Worm (Caenorhabditis elegans) whole organism, midembryonic: ENCODE measurements around the gene C35D6.3.
A peak's percentile ranks its signal among the peaks of the same experiment; 100 is the strongest.

Experiments
- T22C8.4 ChIP-seq: fragments of 200-800 bp; sonication (Bioruptor generic); IDR thresholded peaks from 2 replicates; pipeline ENCODE4 v1.3.6; 2022; ENCODE audit warnings: missing genetic modification characterization, missing compliant biosample characterization
- cog-1 ChIP-seq: sonication (generic microtip); optimal IDR thresholded peaks from 2 replicates; lab custom pipeline; 2016; ENCODE audit warnings: missing genetic modification characterization, missing compliant biosample characterization
- flt-1 ChIP-seq: fragments of 200-800 bp; sonication (Bioruptor generic); IDR thresholded peaks from 2 replicates; pipeline ENCODE4 v1.3.6; 2022; ENCODE audit warnings: missing genetic modification characterization, missing compliant biosample characterization
- klf-2 ChIP-seq: fragments of 200-800 bp; sonication (Bioruptor generic); conservative IDR thresholded peaks from 2 replicates; pipeline ENCODE4 v1.3.6; 2022; ENCODE audit warnings: missing genetic modification reagents, missing genetic modification characterization, missing compliant biosample characterization
- ref-1 ChIP-seq: fragments of 200-800 bp; sonication (Bioruptor generic); conservative IDR thresholded peaks from 2 replicates; pipeline ENCODE4 v1.3.6; 2022; ENCODE audit warnings: missing genetic modification reagents, missing genetic modification characterization, missing compliant biosample characterization
- tab-1 ChIP-seq: fragments of 200-800 bp; sonication (Bioruptor generic); IDR thresholded peaks from 2 replicates; pipeline ENCODE4 v1.3.6; 2022; ENCODE audit warnings: missing genetic modification characterization, missing compliant biosample characterization
- ztf-23 ChIP-seq: fragments of 200-800 bp; sonication (Bioruptor generic); IDR thresholded peaks from 2 replicates; pipeline ENCODE4 v1.3.6; 2022; ENCODE audit warnings: missing genetic modification reagents, missing genetic modification characterization, missing compliant biosample characterization
- ztf-29 ChIP-seq: fragments of 200-800 bp; sonication (Bioruptor generic); IDR thresholded peaks from 2 replicates; pipeline ENCODE4 v1.3.6; 2022; ENCODE audit warnings: missing genetic modification reagents, missing genetic modification characterization, missing compliant biosample characterization

DNA sequence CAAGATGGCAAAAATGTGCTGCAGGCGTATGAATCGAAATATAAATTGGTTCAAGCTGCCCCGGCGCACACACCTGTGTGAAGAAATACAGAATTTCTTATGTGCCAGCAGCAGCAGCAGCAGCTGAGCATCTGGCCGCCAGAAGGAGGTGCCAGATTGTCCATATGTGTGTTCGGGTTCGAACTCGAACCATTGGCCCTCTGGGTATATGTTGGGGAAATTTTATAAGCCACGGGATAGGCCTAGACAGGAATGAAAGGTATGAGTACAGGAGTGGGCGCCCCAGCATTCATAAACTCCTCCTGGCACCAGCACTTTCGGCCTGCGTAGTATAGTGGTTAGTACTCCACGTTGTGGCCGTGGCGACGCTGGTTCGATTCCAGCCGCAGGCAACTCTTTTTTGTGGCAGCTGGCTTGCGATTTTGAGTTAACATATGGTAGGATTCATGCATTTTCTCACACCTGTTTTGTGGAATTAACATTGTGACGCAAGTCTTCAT lies 41.6 kb downstream of the C35D6.3 start:
- TF ChIP-seq cog-1 (no peak), ztf-29 (GFP tag; lab: Robert Waterston, UW) (0 out of 2 replicates have a peak, but pooled peaks have one; percentile 22), tab-1 (GFP tag; lab: Robert Waterston, UW) (peak; percentile 77), T22C8.4 (GFP tag; lab: Robert Waterston, UW) (peak; percentile 71), ref-1 (peak; percentile 69; the same call in 1 of the 2 replicates), ztf-23 (peak; percentile 83), klf-2 (GFP tag; lab: Robert Waterston, UW) (0 out of 2 replicates have a peak, but pooled peaks have one; percentile 46), flt-1 (GFP tag; lab: Robert Waterston, UW) (peak; percentile 71; the same call in 1 of the 2 replicates)
